Worm (Caenorhabditis elegans) whole organism, mixed stage, embryonic: ENCODE measurements around the gene pek-1.

ENCODE experiments used
- ceh-39 ChIP-seq: fragments of 150-350 bp; optimal IDR thresholded peaks from 2 replicates; lab custom pipeline; 2014; ENCODE audit warnings: missing biosample characterization, missing genetic modification characterization
- ceh-43 ChIP-seq: fragments of 200-800 bp; sonication (Bioruptor generic); optimal IDR thresholded peaks from 2 replicates; lab custom pipeline; 2018; ENCODE audit warnings: mild to moderate bottlenecking, missing genetic modification characterization, moderate library complexity, missing compliant biosample characterization
- ceh-83 ChIP-seq: fragments of 200-800 bp; sonication (Bioruptor generic); optimal IDR thresholded peaks from 2 replicates; lab custom pipeline; 2018; ENCODE audit warnings: mild to moderate bottlenecking, missing genetic modification characterization, missing compliant biosample characterization
- elt-1 ChIP-seq: sonication (generic microtip); optimal IDR thresholded peaks from 2 replicates; lab custom pipeline; 2017; ENCODE audit warnings: missing genetic modification characterization, mild to moderate bottlenecking, missing compliant biosample characterization, antibody characterized with exemption, moderate library complexity, borderline replicate concordance; ENCODE audit not compliant: insufficient read depth
- ham-2 ChIP-seq: fragments of 200-800 bp; sonication (Bioruptor generic); optimal IDR thresholded peaks from 2 replicates; lab custom pipeline; 2018; ENCODE audit warnings: mild to moderate bottlenecking, missing genetic modification characterization, missing compliant biosample characterization
- mep-1 ChIP-seq: fragments of 150-350 bp; optimal IDR thresholded peaks from 2 replicates; lab custom pipeline; 2017; ENCODE audit warnings: missing biosample characterization, missing genetic modification reagents, missing genetic modification characterization, inconsistent platforms
- nhr-2 ChIP-seq: fragments of 150-350 bp; optimal IDR thresholded peaks from 2 replicates; lab custom pipeline; 2014; ENCODE audit warnings: missing biosample characterization, missing genetic modification characterization
- snpc-4 ChIP-seq: fragments of 150-350 bp; optimal IDR thresholded peaks from 2 replicates; lab custom pipeline; 2014; ENCODE audit warnings: missing biosample characterization, missing genetic modification characterization
- sptf-1 ChIP-seq: sonication (generic microtip); optimal IDR thresholded peaks from 2 replicates; lab custom pipeline; 2017; ENCODE audit warnings: mild to moderate bottlenecking, missing genetic modification characterization, moderate library complexity, missing compliant biosample characterization
- tbx-8 ChIP-seq: fragments of 200-800 bp; sonication (Bioruptor generic); optimal IDR thresholded peaks from 2 replicates; lab custom pipeline; 2018; ENCODE audit warnings: mild to moderate bottlenecking, missing genetic modification characterization, moderate library complexity, missing compliant biosample characterization

DNA sequence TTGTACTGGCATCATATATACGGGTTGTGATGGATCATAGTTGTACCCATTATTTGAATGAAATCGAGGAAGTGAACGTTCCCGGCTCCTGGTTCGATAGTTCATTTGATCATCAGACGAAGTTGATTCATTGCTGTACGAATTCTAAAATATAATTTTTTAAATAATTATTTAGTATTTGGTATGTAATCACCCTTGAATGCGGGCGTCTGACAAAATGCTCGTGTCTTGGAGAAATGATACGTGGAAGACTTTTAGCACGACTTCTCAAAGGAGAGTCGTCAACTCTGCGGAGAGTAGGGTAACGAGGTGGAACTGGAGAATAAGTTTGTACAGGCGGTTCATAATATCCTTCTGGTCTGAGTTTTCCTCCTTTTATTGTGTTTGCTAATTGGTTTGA, 12.9 kb upstream of the pek-1 start:
- no peak for TF ChIP-seq nhr-2 (tag; lab: Kevin White, UChicago)
- TF ChIP-seq snpc-4 (tag; lab: Kevin White, UChicago): no peak
- TF ChIP-seq sptf-1 (tag; lab: Kevin White, UChicago): no peak
- no peak for TF ChIP-seq mep-1 (tag; lab: Kevin White, UChicago)
- no peak for TF ChIP-seq elt-1
- TF ChIP-seq ham-2 (GFP tag; lab: Kevin White, UChicago): no peak
- TF ChIP-seq ceh-43: no peak
- TF ChIP-seq ceh-83: no peak
- no peak for TF ChIP-seq ceh-39 (tag; lab: Kevin White, UChicago)
- TF ChIP-seq tbx-8: no peak
